Worm (Caenorhabditis elegans) whole organism, L3 larva: ENCODE results near the gene egl-19.
A peak's percentile ranks its signal among the peaks of the same experiment; 100 is the strongest.

Experiments
- ZK546.5 ChIP-seq: sonication (generic microtip); optimal IDR thresholded peaks from 2 replicates; lab custom pipeline; 2017; ENCODE audit warnings: missing biosample characterization, missing genetic modification characterization
- ama-1 ChIP-seq: fragments of 150-350 bp; optimal IDR thresholded peaks from 2 replicates; lab custom pipeline; 2018
- ceh-16 ChIP-seq: sonication (generic microtip); optimal IDR thresholded peaks from 2 replicates; lab custom pipeline; 2017; ENCODE audit warnings: missing biosample characterization, missing genetic modification characterization
- ceh-28 ChIP-seq: fragments of 150-350 bp; optimal IDR thresholded peaks from 2 replicates; lab custom pipeline; 2014; ENCODE audit warnings: missing biosample characterization, missing genetic modification reagents, missing genetic modification characterization
- ceh-82 ChIP-seq: fragments of 150-350 bp; optimal IDR thresholded peaks from 2 replicates; lab custom pipeline; 2014; ENCODE audit warnings: missing biosample characterization, missing genetic modification characterization
- egl-27 ChIP-seq: sonication (generic microtip); optimal IDR thresholded peaks from 4 replicates; lab custom pipeline; 2017; ENCODE audit warnings: missing biosample characterization, missing genetic modification reagents, missing genetic modification characterization
- egl-5 ChIP-seq: fragments of 150-350 bp; optimal IDR thresholded peaks from 2 replicates; lab custom pipeline; 2017; ENCODE audit warnings: missing biosample characterization, missing genetic modification reagents, missing genetic modification characterization, inconsistent platforms
- elt-2 ChIP-seq: sonication (generic microtip); optimal IDR thresholded peaks from 2 replicates; lab custom pipeline; 2016; ENCODE audit warnings: missing genetic modification reagents, mild to moderate bottlenecking, missing genetic modification characterization, missing compliant biosample characterization
- elt-3 ChIP-seq, 3 experiments: fragments of 150-350 bp in 1 of 3; sonication (generic microtip) in 2 of 3; optimal IDR thresholded peaks; 2 replicates in 2 of 3; 4 replicates in 1 of 3; lab custom pipeline; 2014 to 2017; ENCODE audit warnings: missing biosample characterization in 3 of 3, missing genetic modification characterization in 3 of 3
- eor-1 ChIP-seq, 2 experiments: fragments of 150-350 bp; optimal IDR thresholded peaks; 2 replicates each; lab custom pipeline; 2014 to 2018; ENCODE audit warnings: missing biosample characterization in 2 of 2, missing genetic modification characterization in 2 of 2
- fkh-10 ChIP-seq: sonication (generic microtip); optimal IDR thresholded peaks from 2 replicates; lab custom pipeline; 2017; ENCODE audit warnings: missing biosample characterization, missing genetic modification reagents, missing genetic modification characterization
- fkh-2 ChIP-seq: fragments of 150-350 bp; optimal IDR thresholded peaks from 2 replicates; lab custom pipeline; 2014; ENCODE audit warnings: missing biosample characterization, missing genetic modification reagents, missing genetic modification characterization
- fos-1 ChIP-seq: fragments of 150-350 bp; optimal IDR thresholded peaks from 2 replicates; lab custom pipeline; 2014; ENCODE audit warnings: missing biosample characterization, missing genetic modification characterization
- hmg-11 ChIP-seq: sonication (generic microtip); optimal IDR thresholded peaks from 2 replicates; lab custom pipeline; 2016; ENCODE audit warnings: missing genetic modification characterization, missing compliant biosample characterization
- jun-1 ChIP-seq: fragments of 150-350 bp; optimal IDR thresholded peaks from 2 replicates; lab custom pipeline; 2014; ENCODE audit warnings: missing biosample characterization, missing genetic modification reagents, missing genetic modification characterization
- lin-39 ChIP-seq: fragments of 150-350 bp; optimal IDR thresholded peaks from 2 replicates; lab custom pipeline; 2018; ENCODE audit warnings: missing biosample characterization, missing genetic modification reagents, missing genetic modification characterization
- lsy-12 ChIP-seq: sonication (generic microtip); optimal IDR thresholded peaks from 2 replicates; lab custom pipeline; 2016; ENCODE audit warnings: mild to moderate bottlenecking, missing genetic modification characterization, missing compliant biosample characterization
- mdl-1 ChIP-seq: fragments of 150-350 bp; optimal IDR thresholded peaks from 2 replicates; lab custom pipeline; 2014; ENCODE audit warnings: missing biosample characterization, missing genetic modification characterization
- mml-1 ChIP-seq: fragments of 150-350 bp; sonication (generic microtip); optimal IDR thresholded peaks from 3 replicates; lab custom pipeline; 2014; ENCODE audit warnings: missing biosample characterization, missing genetic modification characterization
- nfya-1 ChIP-seq: sonication (generic microtip); optimal IDR thresholded peaks from 2 replicates; lab custom pipeline; 2017; ENCODE audit warnings: missing genetic modification characterization, mild to moderate bottlenecking, missing compliant biosample characterization, antibody characterized with exemption, moderate library complexity; ENCODE audit not compliant: insufficient read depth
- nhr-11 ChIP-seq: fragments of 150-350 bp; optimal IDR thresholded peaks from 2 replicates; lab custom pipeline; 2014; ENCODE audit warnings: missing biosample characterization, missing genetic modification characterization
- nhr-12 ChIP-seq: fragments of 150-350 bp; optimal IDR thresholded peaks from 2 replicates; lab custom pipeline; 2014; ENCODE audit warnings: missing biosample characterization, missing genetic modification characterization
- nhr-23 ChIP-seq: fragments of 150-350 bp; optimal IDR thresholded peaks from 2 replicates; lab custom pipeline; 2014; ENCODE audit warnings: missing biosample characterization, missing genetic modification reagents, missing genetic modification characterization
- nhr-237 ChIP-seq: fragments of 150-350 bp; optimal IDR thresholded peaks from 2 replicates; lab custom pipeline; 2014; ENCODE audit warnings: missing biosample characterization, missing genetic modification characterization
- nhr-25 ChIP-seq: sonication (generic microtip); optimal IDR thresholded peaks from 2 replicates; lab custom pipeline; 2017; ENCODE audit warnings: missing biosample characterization, missing genetic modification characterization
- nhr-28 ChIP-seq: fragments of 150-350 bp; optimal IDR thresholded peaks from 2 replicates; lab custom pipeline; 2014; ENCODE audit warnings: missing biosample characterization, missing genetic modification characterization
- nhr-67 ChIP-seq: fragments of 150-350 bp; optimal IDR thresholded peaks from 2 replicates; lab custom pipeline; 2014; ENCODE audit warnings: missing biosample characterization, missing genetic modification characterization
- nhr-76 ChIP-seq: fragments of 150-350 bp; sonication (generic microtip); optimal IDR thresholded peaks from 5 replicates; lab custom pipeline; 2014; ENCODE audit warnings: missing biosample characterization, missing genetic modification characterization
- pha-4 ChIP-seq: fragments of 150-350 bp; optimal IDR thresholded peaks from 2 replicates; lab custom pipeline; 2014; ENCODE audit warnings: missing biosample characterization, missing genetic modification reagents, missing genetic modification characterization
- pqm-1 ChIP-seq: fragments of 150-350 bp; optimal IDR thresholded peaks from 2 replicates; lab custom pipeline; 2017; ENCODE audit warnings: missing biosample characterization, missing genetic modification characterization, inconsistent platforms
- sea-2 ChIP-seq: fragments of 150-350 bp; sonication (generic microtip); optimal IDR thresholded peaks from 4 replicates; lab custom pipeline; 2014; ENCODE audit warnings: missing biosample characterization, missing genetic modification reagents, missing genetic modification characterization
- skn-1 ChIP-seq: fragments of 150-350 bp; optimal IDR thresholded peaks from 2 replicates; lab custom pipeline; 2014; ENCODE audit warnings: missing biosample characterization, missing genetic modification characterization
- snpc-4 ChIP-seq: fragments of 150-350 bp; optimal IDR thresholded peaks from 2 replicates; lab custom pipeline; 2014; ENCODE audit warnings: missing biosample characterization, missing genetic modification characterization
- tbx-2 ChIP-seq: sonication (generic microtip); optimal IDR thresholded peaks from 2 replicates; lab custom pipeline; 2016; ENCODE audit warnings: mild to moderate bottlenecking, missing genetic modification characterization, missing compliant biosample characterization
- unc-39 ChIP-seq: sonication (generic microtip); optimal IDR thresholded peaks from 4 replicates; lab custom pipeline; 2017; ENCODE audit warnings: missing biosample characterization, missing genetic modification characterization
- zag-1 ChIP-seq: fragments of 150-350 bp; optimal IDR thresholded peaks from 2 replicates; lab custom pipeline; 2014; ENCODE audit warnings: missing biosample characterization, missing genetic modification characterization
- ztf-4 ChIP-seq: fragments of 150-350 bp; optimal IDR thresholded peaks from 2 replicates; lab custom pipeline; 2014; ENCODE audit warnings: missing biosample characterization, missing genetic modification characterization

egl-19 gene

DNA sequence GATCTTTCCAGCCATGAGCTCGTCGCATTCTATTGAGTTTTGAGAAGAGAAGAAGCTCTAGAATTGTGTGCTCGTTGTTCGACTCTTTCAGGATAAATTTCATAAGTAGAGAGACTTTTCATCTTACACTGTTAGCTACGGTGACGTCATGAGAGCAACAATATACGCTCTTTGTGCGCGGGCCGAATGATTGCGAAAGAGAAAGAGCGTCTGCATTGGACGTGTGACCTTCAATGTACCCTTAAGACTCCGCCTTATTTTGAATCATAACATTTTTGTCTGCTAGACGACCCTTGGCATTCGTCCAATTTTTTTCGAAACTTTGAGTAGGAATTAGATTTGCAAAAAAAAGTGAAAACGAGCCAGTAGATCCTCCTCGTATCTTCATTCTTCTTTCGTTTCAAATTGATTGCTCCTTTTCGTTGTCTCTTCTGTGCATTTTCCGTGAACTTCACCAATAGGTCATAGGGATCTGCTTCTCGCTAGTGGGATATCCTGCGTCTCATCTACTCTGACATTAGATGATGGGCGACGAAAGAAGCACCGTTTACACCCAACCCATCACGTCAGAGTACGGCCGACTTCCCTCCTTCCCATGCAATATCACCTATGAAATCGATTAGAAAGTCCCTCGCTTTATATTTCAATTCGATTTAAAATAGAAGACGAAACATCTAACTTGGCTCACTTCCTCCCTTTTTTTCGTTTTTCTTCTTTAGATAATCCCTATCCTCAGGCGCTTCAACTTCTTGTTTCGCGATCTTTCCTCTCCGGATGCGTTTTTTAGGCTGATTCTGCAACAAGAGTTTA is 13.6 kb upstream of the egl-19 start:
- TF ChIP-seq nfya-1, result peak; percentile 61
- TF ChIP-seq lin-39 (tag; lab: Kevin White, UChicago), result peak; percentile 32
- no peak for TF ChIP-seq ceh-28 (tag; lab: Kevin White, UChicago)
- TF ChIP-seq ztf-4 (tag; lab: Kevin White, UChicago), result no peak
- no peak for TF ChIP-seq nhr-28 (tag; lab: Kevin White, UChicago)
- TF ChIP-seq snpc-4 (tag; lab: Kevin White, UChicago), result no peak
- TF ChIP-seq sea-2 (GFP tag; lab: Kevin White, UChicago), result peak; percentile 60
- no peak for TF ChIP-seq elt-3 (tag; optimal IDR thresholded peaks at IDR 0.05; lab: Kevin White, UChicago)
- peak; percentile 75 for TF ChIP-seq fkh-10 (GFP tag; lab: Kevin White, UChicago)
- peak; percentile 49 for TF ChIP-seq ama-1 (lab: Kevin White, UChicago)
- TF ChIP-seq egl-27 (tag; lab: Kevin White, UChicago), result no peak
- TF ChIP-seq zag-1 (tag; lab: Kevin White, UChicago), result no peak
- TF ChIP-seq pqm-1 (tag; lab: Kevin White, UChicago), result no peak
- TF ChIP-seq pha-4 (tag; lab: Kevin White, UChicago), result peak; percentile 49
- TF ChIP-seq tbx-2 (tag; lab: Kevin White, UChicago), result no peak
- TF ChIP-seq nhr-23 (tag; lab: Kevin White, UChicago), result no peak
- no peak for TF ChIP-seq nhr-12 (tag; lab: Kevin White, UChicago)
- TF ChIP-seq nhr-25 (tag; lab: Kevin White, UChicago), result no peak

DNA sequence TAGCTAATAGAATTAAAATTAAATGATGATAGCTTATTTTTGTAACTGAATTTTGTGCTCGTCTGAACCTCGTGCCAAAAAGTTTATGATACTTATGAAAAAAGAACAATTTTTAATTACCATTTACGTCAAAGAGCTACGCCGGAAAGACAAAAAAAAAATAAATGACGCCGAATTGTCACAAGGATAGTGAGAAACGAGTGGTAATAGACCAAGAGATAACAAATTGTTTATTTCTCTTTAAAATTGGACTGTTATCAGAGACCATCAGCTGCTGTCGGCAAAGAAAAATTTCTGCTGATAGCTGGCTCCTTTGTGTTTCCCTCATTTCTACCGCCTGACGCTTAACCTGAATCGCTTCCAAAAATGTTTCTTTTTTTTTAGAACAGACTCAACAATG is 11.7 kb upstream of the egl-19 start, which contains the start of gene pitr-1:
Gene pitr-1, plus strand, starts transcription at position 386 of the 400 bp plus-strand sequence.
- TF ChIP-seq ceh-28 (tag; lab: Kevin White, UChicago) (no peak), pqm-1 (tag; lab: Kevin White, UChicago) (peak; percentile 83), elt-2 (peak; percentile 87), jun-1 (tag; lab: Kevin White, UChicago) (peak; percentile 70), mdl-1 (tag; lab: Kevin White, UChicago) (no peak), ceh-16 (tag; lab: Kevin White, UChicago) (no peak), fos-1 (tag; lab: Kevin White, UChicago) (no peak), pha-4 (tag; lab: Kevin White, UChicago) (peak; percentile 30)
- TF ChIP-seq, all 47 proteins: peak for 4

DNA sequence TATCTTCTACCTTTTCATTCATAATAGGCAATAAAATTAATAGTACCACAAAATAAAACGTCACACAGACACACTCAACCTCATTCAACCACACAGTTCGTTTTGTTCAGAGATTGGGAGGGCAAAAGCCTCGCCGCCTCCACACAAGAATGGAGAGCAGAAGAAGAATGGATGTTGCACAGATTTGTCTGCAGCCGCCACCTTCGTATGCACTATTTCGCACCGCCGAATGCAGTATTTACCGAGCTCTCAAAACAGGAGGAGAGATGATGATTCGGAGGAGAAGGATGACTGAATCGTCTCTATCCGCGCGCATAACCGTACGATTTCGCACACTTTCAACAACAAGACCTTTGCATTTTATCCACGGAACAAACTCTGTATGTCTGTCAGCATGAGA is 7.9 kb upstream of the egl-19 start:
- TF ChIP-seq lsy-12 (tag; lab: Kevin White, UChicago), result peak; percentile 28
- TF ChIP-seq ztf-4 (tag; lab: Kevin White, UChicago), result no peak
- TF ChIP-seq ama-1 (lab: Kevin White, UChicago), result peak; percentile 14

DNA sequence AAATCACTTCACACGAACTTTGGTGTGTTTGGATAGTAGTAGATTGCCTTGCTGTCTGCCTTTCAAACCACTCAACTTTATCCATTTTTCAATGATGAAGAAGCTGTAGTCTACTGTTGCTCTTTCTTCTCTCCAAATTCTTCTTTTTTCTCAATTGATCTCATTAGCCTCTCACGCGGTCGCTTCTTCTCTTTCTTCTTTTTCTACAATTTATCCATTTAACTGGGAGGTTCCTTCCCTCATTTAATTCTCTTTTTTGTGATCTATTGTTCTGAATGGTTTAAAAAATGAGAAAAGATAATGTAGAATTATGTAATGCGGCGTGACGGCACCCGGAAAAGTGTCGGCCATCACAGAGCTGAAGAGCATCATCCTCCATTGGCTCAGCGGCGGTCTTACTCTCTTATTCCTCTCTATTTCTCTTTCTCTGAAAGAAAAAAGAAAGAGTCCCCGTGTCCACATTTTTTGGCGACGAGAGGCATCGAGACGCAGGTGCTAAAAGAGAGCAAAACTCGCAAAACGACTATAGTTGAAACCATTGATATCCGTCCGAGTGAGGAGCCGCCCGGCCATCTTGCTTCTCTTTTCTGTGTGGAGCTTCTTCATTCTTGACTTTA is 4.8 kb upstream of the egl-19 start:
- no peak for TF ChIP-seq eor-1 (tag; optimal IDR thresholded peaks at IDR 0.05; lab: Kevin White, UChicago)
- no peak for TF ChIP-seq nhr-23 (tag; lab: Kevin White, UChicago)
- TF ChIP-seq ceh-28 (tag; lab: Kevin White, UChicago), result no peak
- no peak for TF ChIP-seq nhr-11 (tag; lab: Kevin White, UChicago)
- TF ChIP-seq fkh-10 (GFP tag; lab: Kevin White, UChicago), result peak; percentile 19
- peak; percentile 62 for TF ChIP-seq nfya-1
- TF ChIP-seq sea-2 (GFP tag; lab: Kevin White, UChicago), result no peak
- TF ChIP-seq egl-5 (tag; lab: Kevin White, UChicago), result peak; percentile 41
- TF ChIP-seq hmg-11 (tag; lab: Kevin White, UChicago), result peak; percentile 67

DNA sequence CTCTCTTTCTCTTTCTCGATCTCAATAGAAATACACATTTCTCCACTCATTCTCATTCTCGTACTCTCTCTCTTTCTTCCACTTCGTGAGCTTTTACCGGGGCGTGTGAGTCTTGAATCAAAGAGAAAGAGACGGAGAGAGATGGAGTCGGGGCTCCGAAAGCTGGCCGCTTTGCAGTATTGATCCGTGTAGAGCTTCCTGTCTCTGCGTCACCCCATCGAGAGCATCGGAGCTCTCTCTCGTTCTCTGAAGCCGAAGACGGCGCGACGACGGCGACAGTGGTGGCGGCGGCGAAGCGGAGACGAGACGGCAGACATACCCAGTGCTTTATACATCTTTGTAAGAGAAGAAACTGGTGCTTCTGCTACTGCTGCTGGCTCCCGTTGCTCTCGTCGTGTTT is 3.3 kb upstream of the egl-19 start:
- TF ChIP-seq ama-1 (lab: Kevin White, UChicago) (no peak), fkh-2 (tag; lab: Kevin White, UChicago) (no peak), fkh-10 (GFP tag; lab: Kevin White, UChicago) (peak; percentile 76), nhr-28 (tag; lab: Kevin White, UChicago) (no peak), nhr-76 (tag; lab: Kevin White, UChicago) (no peak), pqm-1 (tag; lab: Kevin White, UChicago) (no peak), elt-2 (no peak), jun-1 (tag; lab: Kevin White, UChicago) (no peak), ZK546.5 (tag; lab: Kevin White, UChicago) (no peak), lin-39 (tag; lab: Kevin White, UChicago) (peak; percentile 83), skn-1 (tag; lab: Kevin White, UChicago) (peak; percentile 15), ceh-28 (tag; lab: Kevin White, UChicago) (peak; percentile 74), nhr-67 (tag; lab: Kevin White, UChicago) (no peak), snpc-4 (tag; lab: Kevin White, UChicago) (peak; percentile 49), mml-1 (tag; lab: Kevin White, UChicago) (no peak), nhr-25 (tag; lab: Kevin White, UChicago) (no peak), nhr-23 (tag; lab: Kevin White, UChicago) (no peak), nhr-11 (tag; lab: Kevin White, UChicago) (peak; percentile 69), tbx-2 (tag; lab: Kevin White, UChicago) (peak; percentile 49), nhr-12 (tag; lab: Kevin White, UChicago) (no peak), nfya-1 (peak; percentile 92), unc-39 (tag; lab: Kevin White, UChicago) (no peak), egl-27 (tag; lab: Kevin White, UChicago) (no peak), ceh-82 (tag; lab: Kevin White, UChicago) (no peak), hmg-11 (tag; lab: Kevin White, UChicago) (peak; percentile 80), zag-1 (tag; lab: Kevin White, UChicago) (peak; percentile 22), ceh-16 (tag; lab: Kevin White, UChicago) (no peak), sea-2 (GFP tag; lab: Kevin White, UChicago) (no peak), nhr-237 (tag; lab: Kevin White, UChicago) (no peak), ztf-4 (tag; lab: Kevin White, UChicago) (no peak)
